Fruit fly (Drosophila melanogaster): Measurements from ENCODE around the gene heca.

heca gene

dm6 chr3R:30293478-30294122 lies 15.9 kb downstream of the heca start (continued):
- TF ChIP-seq CG7928 (GFP tag; optimal IDR thresholded peaks at IDR 0.05) = no peak
- TF ChIP-seq stwl (tag; optimal IDR thresholded peaks at IDR 0.05) = no peak
- no peak for TF ChIP-seq stc (GFP tag; IDR thresholded peaks at IDR 0.05)
- TF ChIP-seq CG18011 (GFP tag; optimal IDR thresholded peaks at IDR 0.05) = no peak
- TF ChIP-seq NC2β (GFP tag; optimal IDR thresholded peaks at IDR 0.05) = no peak
- TF ChIP-seq Elba2 (GFP tag; optimal IDR thresholded peaks at IDR 0.05) = no peak
- no peak for TF ChIP-seq gro (GFP tag; optimal IDR thresholded peaks at IDR 0.05)
- TF ChIP-seq CG11723 (GFP tag; optimal IDR thresholded peaks at IDR 0.05) = no peak
- TF ChIP-seq dmrt99B (tag; optimal IDR thresholded peaks at IDR 0.05) = peak; percentile 35
- TF ChIP-seq hkb (optimal IDR thresholded peaks at IDR 0.05) = no peak
- TF ChIP-seq hkb (GFP tag; IDR thresholded peaks at IDR 0.05) = 0 out of 2 replicates have a peak, but pooled peaks have one; percentile 28
- TF ChIP-seq gcm2 (GFP tag; optimal IDR thresholded peaks at IDR 0.05) = no peak
- 0 out of 3 replicates have a peak, but pooled peaks have one; percentile 29 for TF ChIP-seq CG6175 (GFP tag; IDR thresholded peaks at IDR 0.05)
- TF ChIP-seq CG1832 (GFP tag; optimal IDR thresholded peaks at IDR 0.05) = no peak
- TF ChIP-seq mam (GFP tag; optimal IDR thresholded peaks at IDR 0.05) = no peak
- TF ChIP-seq CG17912 (GFP tag; optimal IDR thresholded peaks at IDR 0.05) = no peak
- no peak for TF ChIP-seq CG17361 (GFP tag; IDR thresholded peaks at IDR 0.05)
- no peak for TF ChIP-seq ATbp (GFP tag; optimal IDR thresholded peaks at IDR 0.05)
- TF ChIP-seq Mes4 (GFP tag; optimal IDR thresholded peaks at IDR 0.05) = no peak
- no peak for TF ChIP-seq Hand (GFP tag; optimal IDR thresholded peaks at IDR 0.05)
- TF ChIP-seq CG9727 (GFP tag; optimal IDR thresholded peaks at IDR 0.05) = peak; percentile 25
- TF ChIP-seq CG13296 (GFP tag; optimal IDR thresholded peaks at IDR 0.05) = no peak
- TF ChIP-seq CG10431 (GFP tag; optimal IDR thresholded peaks at IDR 0.05) = no peak
- TF ChIP-seq tio (GFP tag; optimal IDR thresholded peaks at IDR 0.05) = no peak
- TF ChIP-seq CG4424 (GFP tag; optimal IDR thresholded peaks at IDR 0.05) = no peak
- TF ChIP-seq ash1 (GFP tag; optimal IDR thresholded peaks at IDR 0.05) = no peak
- no peak for TF ChIP-seq pb (GFP tag; optimal IDR thresholded peaks at IDR 0.05)
- peak; percentile 27 for TF ChIP-seq CG12391 (tag; optimal IDR thresholded peaks at IDR 0.05)
- peak; percentile 35 for TF ChIP-seq Ets65A (GFP tag)
- TF ChIP-seq CG3281 (GFP tag; optimal IDR thresholded peaks at IDR 0.05) = no peak
- no peak for TF ChIP-seq CG8290 (GFP tag; optimal IDR thresholded peaks at IDR 0.05)
- no peak for TF ChIP-seq CG8290 (tag; optimal IDR thresholded peaks at IDR 0.05)
- TF ChIP-seq Bteb2 (GFP tag; optimal IDR thresholded peaks at IDR 0.05) = no peak
- TF ChIP-seq CG1792 (GFP tag; optimal IDR thresholded peaks at IDR 0.05) = no peak
- peak; percentile 1 for TF ChIP-seq lbe (GFP tag; optimal IDR thresholded peaks at IDR 0.05)
- no peak for TF ChIP-seq ssp (GFP tag; IDR thresholded peaks at IDR 0.05)
- TF ChIP-seq HLHmδ (GFP tag; optimal IDR thresholded peaks at IDR 0.05) = no peak
- TF ChIP-seq CG16779 (GFP tag; IDR thresholded peaks at IDR 0.05) = no peak
- peak; percentile 15 for TF ChIP-seq Oli (tag; optimal IDR thresholded peaks at IDR 0.05)
- TF ChIP-seq trem (tag; optimal IDR thresholded peaks at IDR 0.05) = peak; percentile 13
- TF ChIP-seq Meics (GFP tag; optimal IDR thresholded peaks at IDR 0.05) = no peak
- TF ChIP-seq Ets97D (GFP tag; optimal IDR thresholded peaks at IDR 0.05) = no peak
- no peak for TF ChIP-seq Med (GFP tag)
- TF ChIP-seq CG12744 (GFP tag; optimal IDR thresholded peaks at IDR 0.05) = no peak
- no peak for TF ChIP-seq Oaz (GFP tag; IDR thresholded peaks at IDR 0.05)
- no peak for TF ChIP-seq CG10147 (GFP tag; optimal IDR thresholded peaks at IDR 0.05)
- TF ChIP-seq nerfin-2 (GFP tag; IDR thresholded peaks at IDR 0.05; ENCODE audit: partially characterized antibody) = no peak
- TF ChIP-seq abd-A (tag; optimal IDR thresholded peaks at IDR 0.05) = no peak
- no peak for TF ChIP-seq zfh2 (GFP tag; optimal IDR thresholded peaks at IDR 0.05)
- no peak for TF ChIP-seq bigmax (GFP tag; optimal IDR thresholded peaks at IDR 0.05)
- no peak for TF ChIP-seq D19B (GFP tag; optimal IDR thresholded peaks at IDR 0.05)
- no peak for TF ChIP-seq Lim3 (GFP tag; IDR thresholded peaks at IDR 0.05)
